Fruit fly (Drosophila melanogaster): ENCODE measurements around the gene morgue.

The morgue gene

dm6 chr2L:4448582-4449016, 4.1 kb upstream of the morgue start, which contains the start of gene MFS18 (continued):
- peak; percentile 96 for TF ChIP-seq h (GFP tag; optimal IDR thresholded peaks at IDR 0.05)

dm6 chr2L:4442010-4442587, 2.4 kb downstream of the morgue start, which contains the start of the genes Sfp24F and CG15432:
Gene Sfp24F (minus strand): TSS chr2L:4442060.
Gene CG15432 (plus strand): TSS chr2L:4442320.
- TF ChIP-seq CrebA (GFP tag; optimal IDR thresholded peaks at IDR 0.05; ENCODE audit: borderline replicate concordance) (no peak), sage (GFP tag; optimal IDR thresholded peaks at IDR 0.05) (no peak), Vsx2 (GFP tag; optimal IDR thresholded peaks at IDR 0.05; ENCODE audit: partially characterized antibody) (no peak), CG9705 (GFP tag; optimal IDR thresholded peaks at IDR 0.05) (no peak), lola (GFP tag; optimal IDR thresholded peaks at IDR 0.05) (no peak), CG32264 (GFP tag; optimal IDR thresholded peaks at IDR 0.05) (no peak), Hr78 (GFP tag; optimal IDR thresholded peaks at IDR 0.05) (no peak), psq (GFP tag; optimal IDR thresholded peaks at IDR 0.05) (no peak), Sp1 (GFP tag; optimal IDR thresholded peaks at IDR 0.05) (no peak), Mio (GFP tag; optimal IDR thresholded peaks at IDR 0.05) (no peak), Hr83 (GFP tag; optimal IDR thresholded peaks at IDR 0.05; ENCODE audit: poor library complexity, severe bottlenecking) (no peak), br (GFP tag; optimal IDR thresholded peaks at IDR 0.05) (no peak), Abd-B (GFP tag; optimal IDR thresholded peaks at IDR 0.05) (no peak), pan (optimal IDR thresholded peaks at IDR 0.05) (no peak)

DNA sequence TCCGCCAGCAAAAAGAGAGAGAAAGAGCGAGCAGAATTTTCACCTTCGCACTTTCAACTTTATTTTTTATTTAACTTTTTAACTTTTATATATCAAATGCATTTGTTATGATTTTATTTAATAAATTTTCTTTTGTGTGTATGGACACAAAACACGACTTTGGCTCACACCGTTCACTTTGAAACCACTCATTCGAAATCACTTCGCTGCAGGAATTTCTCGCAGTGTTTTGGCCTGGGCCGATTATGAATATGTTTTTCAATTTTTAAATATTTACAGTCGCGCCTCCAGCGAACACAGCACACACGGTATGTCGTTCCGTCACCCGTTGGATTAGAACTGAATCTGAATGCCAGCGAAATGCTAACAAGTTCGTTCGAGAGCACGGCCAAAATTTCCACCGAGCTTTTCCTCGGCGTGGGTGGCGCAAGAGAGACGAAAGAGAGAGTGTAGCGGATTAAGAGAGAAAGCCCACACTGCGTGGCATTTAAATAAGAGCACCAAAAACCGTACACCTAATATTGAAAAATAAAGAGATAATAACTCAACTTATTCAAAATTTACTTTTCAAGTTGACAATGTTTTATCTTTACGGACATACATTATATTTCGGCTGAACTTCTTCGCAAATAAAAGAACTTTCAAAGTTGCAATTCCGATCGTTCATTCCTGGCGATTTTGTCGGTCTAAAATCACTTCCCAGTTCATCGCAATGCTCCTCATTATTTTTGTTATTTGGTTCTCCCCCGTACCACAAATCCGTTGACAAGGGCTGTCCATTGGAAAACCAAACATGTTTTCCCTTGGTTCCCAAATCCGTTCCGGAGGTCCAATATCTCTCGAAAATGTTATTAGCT, 3.4 kb downstream of the morgue start, which contains the start of gene CG15431:
Gene CG15431 (minus strand): TSS at position 402 of the 857 bp plus-strand sequence.
- TF ChIP-seq Hr83 (GFP tag; optimal IDR thresholded peaks at IDR 0.05; ENCODE audit: poor library complexity, severe bottlenecking), result no peak
- no peak for TF ChIP-seq GATAd (GFP tag; optimal IDR thresholded peaks at IDR 0.05)
- no peak for TF ChIP-seq Vsx2 (GFP tag; optimal IDR thresholded peaks at IDR 0.05; ENCODE audit: partially characterized antibody)
- TF ChIP-seq br (GFP tag; optimal IDR thresholded peaks at IDR 0.05), result no peak
- no peak for TF ChIP-seq Sp1 (GFP tag; optimal IDR thresholded peaks at IDR 0.05)
- no peak for TF ChIP-seq usp (GFP tag; optimal IDR thresholded peaks at IDR 0.05)
- no peak for TF ChIP-seq CG32264 (GFP tag; optimal IDR thresholded peaks at IDR 0.05)

dm6 chr2L:4437487-4437886, 7.0 kb downstream of the morgue start, which contains the start of gene CG43056:
Gene CG43056 (plus strand): TSS chr2L:4437787.
- TF ChIP-seq br (GFP tag; optimal IDR thresholded peaks at IDR 0.05) (no peak), Mio (GFP tag; optimal IDR thresholded peaks at IDR 0.05) (no peak), woc (GFP tag; optimal IDR thresholded peaks at IDR 0.05) (no peak), tai (GFP tag; optimal IDR thresholded peaks at IDR 0.05) (no peak), N (GFP tag; optimal IDR thresholded peaks at IDR 0.05) (no peak), Dfd (GFP tag; optimal IDR thresholded peaks at IDR 0.05) (no peak), h (GFP tag; optimal IDR thresholded peaks at IDR 0.05) (no peak), sv (GFP tag; optimal IDR thresholded peaks at IDR 0.05) (no peak), Hr83 (GFP tag; optimal IDR thresholded peaks at IDR 0.05; ENCODE audit: poor library complexity, severe bottlenecking) (no peak), Vsx2 (GFP tag; optimal IDR thresholded peaks at IDR 0.05; ENCODE audit: partially characterized antibody) (no peak), HLH106 (tag; optimal IDR thresholded peaks at IDR 0.05) (no peak), CrebA (GFP tag; optimal IDR thresholded peaks at IDR 0.05; ENCODE audit: borderline replicate concordance) (no peak), rgr (GFP tag; optimal IDR thresholded peaks at IDR 0.05) (no peak), brk (GFP tag; optimal IDR thresholded peaks at IDR 0.05) (no peak), dmrt93B (GFP tag; optimal IDR thresholded peaks at IDR 0.05) (no peak), GATAd (GFP tag; optimal IDR thresholded peaks at IDR 0.05) (no peak), Abd-B (GFP tag; optimal IDR thresholded peaks at IDR 0.05) (no peak), Sp1 (GFP tag; optimal IDR thresholded peaks at IDR 0.05) (no peak), sage (GFP tag; optimal IDR thresholded peaks at IDR 0.05) (no peak)

DNA sequence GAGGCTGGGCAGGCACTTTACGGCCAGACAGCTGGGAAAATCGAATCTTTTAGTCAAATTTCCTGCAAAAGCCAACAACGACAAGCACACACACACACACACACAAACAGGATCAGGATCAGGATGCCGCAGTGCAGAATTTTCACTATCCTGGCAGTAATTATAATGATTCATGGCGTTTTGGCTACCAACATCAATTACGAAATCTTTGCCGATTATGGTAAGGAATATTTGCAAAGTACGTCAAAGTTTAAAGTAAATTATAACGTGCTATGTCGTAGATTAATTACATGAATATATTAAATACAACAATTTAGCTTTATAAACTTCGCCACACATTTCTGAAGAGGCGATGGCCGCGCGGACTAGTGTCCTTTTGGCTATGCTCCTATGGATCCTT, 10.9 kb downstream of the morgue start, which contains the start of the genes CG34177 and CG34178:
Gene CG34177 (plus strand): TSS at position 301 of the 400 bp plus-strand sequence.
Gene CG34178 (plus strand): TSS at position 301 of the 400 bp plus-strand sequence.
- TF ChIP-seq GATAd (GFP tag; optimal IDR thresholded peaks at IDR 0.05) (no peak), h (GFP tag; optimal IDR thresholded peaks at IDR 0.05) (no peak), CG9705 (GFP tag; optimal IDR thresholded peaks at IDR 0.05) (no peak), Sp1 (GFP tag; optimal IDR thresholded peaks at IDR 0.05) (no peak), dsf (GFP tag; optimal IDR thresholded peaks at IDR 0.05; ENCODE audit: borderline replicate concordance) (no peak), Rel (GFP tag; optimal IDR thresholded peaks at IDR 0.05) (no peak), Rel (tag; optimal IDR thresholded peaks at IDR 0.05) (no peak), Myc (optimal IDR thresholded peaks at IDR 0.05) (no peak), CG32264 (GFP tag; optimal IDR thresholded peaks at IDR 0.05) (no peak), N (GFP tag; optimal IDR thresholded peaks at IDR 0.05) (no peak), fru (GFP tag; optimal IDR thresholded peaks at IDR 0.05) (no peak)

All from whole organism, wandering third instar larva.